Worm (Caenorhabditis elegans): Measurements from ENCODE around the gene F09F7.6.

DNA sequence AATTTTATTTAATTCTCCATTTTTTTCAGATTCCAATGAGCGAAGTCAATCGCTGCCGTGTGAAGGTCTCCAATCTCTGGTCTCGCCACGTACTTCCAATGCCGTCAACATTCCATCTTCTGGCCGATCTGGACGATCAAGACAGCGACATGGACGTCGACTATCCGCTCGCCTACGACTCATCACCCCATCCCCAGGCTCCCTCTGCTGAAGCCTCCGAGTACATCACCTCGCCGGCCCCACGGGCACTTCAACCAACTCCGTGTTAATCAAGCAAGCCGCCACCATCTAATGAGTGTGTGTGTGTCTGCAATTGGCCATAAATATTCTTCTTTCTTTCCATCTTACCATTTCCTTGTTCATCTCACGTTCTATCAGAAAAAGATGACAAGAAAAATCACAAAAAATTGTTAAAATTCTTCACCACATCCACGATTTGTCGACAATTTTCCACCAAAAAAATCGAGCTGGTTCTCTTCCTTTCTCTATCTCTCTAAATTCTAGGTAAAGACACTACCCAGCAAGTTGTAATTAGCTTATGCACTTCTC is 46.4 kb downstream of the F09F7.6 start:
- TF ChIP-seq peb-1 (tag; optimal IDR thresholded peaks at IDR 0.05) = no peak
- TF ChIP-seq egl-27 (tag; optimal IDR thresholded peaks at IDR 0.05) = no peak
- no peak for TF ChIP-seq lin-13 (GFP tag; optimal IDR thresholded peaks at IDR 0.05)
- TF ChIP-seq skn-1 (tag; optimal IDR thresholded peaks at IDR 0.05) = no peak
- no peak for TF ChIP-seq crh-2 (tag; optimal IDR thresholded peaks at IDR 0.05)
- no peak for TF ChIP-seq unc-39 (tag; optimal IDR thresholded peaks at IDR 0.05)
- no peak for TF ChIP-seq zag-1 (tag; optimal IDR thresholded peaks at IDR 0.05)
- TF ChIP-seq nhr-11 (tag; optimal IDR thresholded peaks at IDR 0.05) = no peak
- TF ChIP-seq R02D3.7 (tag; optimal IDR thresholded peaks at IDR 0.05) = no peak
- no peak for TF ChIP-seq ztf-11 (tag; optimal IDR thresholded peaks at IDR 0.05)
- TF ChIP-seq nhr-77 (tag; optimal IDR thresholded peaks at IDR 0.05) = no peak
- TF ChIP-seq dmd-4 (tag; optimal IDR thresholded peaks at IDR 0.05) = no peak
